Fruit fly (Drosophila melanogaster): ENCODE measurements around the gene Apc2.

The Apc2 gene

dm6 chr3R:24151924-24152809, 11.6 kb upstream of the Apc2 start, which contains the start of the genes p38a and CG6178 (continued):
- TF ChIP-seq CG8089 (GFP tag; optimal IDR thresholded peaks at IDR 0.05) (no peak), HHEX (GFP tag; optimal IDR thresholded peaks at IDR 0.05) (peak; percentile 97), crol (GFP tag; IDR thresholded peaks at IDR 0.05) (peak; percentile 57), CG13894 (tag; optimal IDR thresholded peaks at IDR 0.05) (peak; percentile 96), Doc3 (GFP tag; IDR thresholded peaks at IDR 0.05; ENCODE audit: partially characterized antibody) (no peak), Poxn (GFP tag; IDR thresholded peaks at IDR 0.05) (peak; percentile 88), rib (GFP tag; IDR thresholded peaks at IDR 0.05) (peak; percentile 92), CG11504 (tag; optimal IDR thresholded peaks at IDR 0.05) (peak; percentile 98), ci (GFP tag; IDR thresholded peaks at IDR 0.05) (peak; percentile 89), bab2 (GFP tag; optimal IDR thresholded peaks at IDR 0.05) (peak; percentile 69), eyg (GFP tag; optimal IDR thresholded peaks at IDR 0.05) (peak; percentile 21), sens (GFP tag) (peak; percentile 82), CG14441 (GFP tag; IDR thresholded peaks at IDR 0.05) (peak; percentile 97), CG10979 (tag; optimal IDR thresholded peaks at IDR 0.05) (peak; percentile 97), CG1024 (GFP tag; IDR thresholded peaks at IDR 0.05) (peak; percentile 83), gcm (GFP tag; optimal IDR thresholded peaks at IDR 0.05) (peak; percentile 98), Tbp (GFP tag; optimal IDR thresholded peaks at IDR 0.05) (no peak), Hey (tag; optimal IDR thresholded peaks at IDR 0.05) (peak; percentile 53), Oli (tag; optimal IDR thresholded peaks at IDR 0.05) (peak; percentile 99), Ets97D (GFP tag; optimal IDR thresholded peaks at IDR 0.05) (peak; percentile 50), Sin3A (optimal IDR thresholded peaks at IDR 0.05) (peak; percentile 5), CG1529 (GFP tag; optimal IDR thresholded peaks at IDR 0.05) (peak; percentile 80), kni (GFP tag; optimal IDR thresholded peaks at IDR 0.05) (no peak), dmrt99B (tag; optimal IDR thresholded peaks at IDR 0.05) (peak; percentile 99), CG6683 (GFP tag; optimal IDR thresholded peaks at IDR 0.05) (peak; percentile 95), CG33213 (GFP tag; optimal IDR thresholded peaks at IDR 0.05) (peak; percentile 14), jumu (GFP tag; optimal IDR thresholded peaks at IDR 0.05) (peak; percentile 45), CG12659 (GFP tag; optimal IDR thresholded peaks at IDR 0.05) (peak; percentile 99), CG10209 (GFP tag; optimal IDR thresholded peaks at IDR 0.05) (peak; percentile 98), Lpt (GFP tag; optimal IDR thresholded peaks at IDR 0.05) (no peak), BtbVII (GFP tag; optimal IDR thresholded peaks at IDR 0.05) (peak; percentile 96), CG13775 (GFP tag; optimal IDR thresholded peaks at IDR 0.05) (peak; percentile 98), dmrt11E (tag; optimal IDR thresholded peaks at IDR 0.05) (peak; percentile 95), pb (GFP tag; optimal IDR thresholded peaks at IDR 0.05) (no peak), tx (GFP tag; optimal IDR thresholded peaks at IDR 0.05) (peak; percentile 65), wek (GFP tag; optimal IDR thresholded peaks at IDR 0.05) (peak; percentile 56), Trl (optimal IDR thresholded peaks at IDR 0.05) (no peak), Trl (GFP tag; optimal IDR thresholded peaks at IDR 0.05) (peak; percentile 15), CG9609 (GFP tag; optimal IDR thresholded peaks at IDR 0.05) (peak; percentile 64), bigmax (GFP tag; optimal IDR thresholded peaks at IDR 0.05) (peak; percentile 82), CG17328 (GFP tag; IDR thresholded peaks at IDR 0.05) (peak; percentile 95), sc (optimal IDR thresholded peaks at IDR 0.05) (no peak), sc (GFP tag; optimal IDR thresholded peaks at IDR 0.05) (peak; percentile 94), Hr39 (optimal IDR thresholded peaks at IDR 0.05) (no peak), Fer1 (GFP tag; optimal IDR thresholded peaks at IDR 0.05) (peak; percentile 97), h (optimal IDR thresholded peaks at IDR 0.05) (no peak), ro (GFP tag; IDR thresholded peaks at IDR 0.05) (peak; percentile 92), Gsc (GFP tag; IDR thresholded peaks at IDR 0.05) (no peak; the same call in 1 of the 2 replicates), Bteb2 (GFP tag; optimal IDR thresholded peaks at IDR 0.05) (peak; percentile 21), CG1603 (tag; optimal IDR thresholded peaks at IDR 0.05) (peak; percentile 42), CG2875 (GFP tag; optimal IDR thresholded peaks at IDR 0.05) (peak; percentile 89)

All from whole organism, embryonic.